Fruit fly (Drosophila melanogaster): Measurements from ENCODE around the gene AIF.
A peak's percentile ranks its signal among the peaks of the same experiment; 100 is the strongest.

AIF gene

DNA sequence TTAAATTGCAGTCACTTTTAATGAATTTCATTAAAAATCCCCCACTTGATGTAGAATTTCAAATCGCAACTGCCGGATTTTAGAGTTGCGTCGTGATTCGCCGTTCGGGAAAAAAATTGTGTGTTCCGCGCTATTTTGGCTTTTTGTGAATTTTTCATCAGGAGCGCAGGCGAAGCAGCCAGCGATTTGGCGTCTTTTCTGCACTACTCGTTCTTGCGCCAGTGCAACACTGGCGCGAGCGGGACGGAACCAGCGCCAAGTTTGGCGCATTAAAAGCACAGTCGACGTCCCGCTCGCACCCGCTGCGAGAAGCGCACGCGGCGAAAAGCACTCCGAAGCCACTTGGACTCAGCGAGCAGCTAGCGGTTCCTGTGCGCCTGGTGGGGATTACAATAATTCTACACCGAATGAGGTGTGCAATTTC is 41.8 kb downstream of the AIF start (continued):
- TF ChIP-seq CG31388 (GFP tag; optimal IDR thresholded peaks at IDR 0.05) = peak; percentile 17
- TF ChIP-seq scrt (GFP tag; optimal IDR thresholded peaks at IDR 0.05) = peak; percentile 37
- peak; percentile 33; the same call in 1 of the 3 replicates for TF ChIP-seq CG11093 (GFP tag; IDR thresholded peaks at IDR 0.05)
- peak; percentile 57 for TF ChIP-seq cwo (GFP tag; optimal IDR thresholded peaks at IDR 0.05)
- TF ChIP-seq CG1233 (GFP tag; optimal IDR thresholded peaks at IDR 0.05) = peak; percentile 28
- TF ChIP-seq CG11085 (GFP tag; IDR thresholded peaks at IDR 0.05) = no peak
- peak; percentile 6 for TF ChIP-seq CG12104 (GFP tag; optimal IDR thresholded peaks at IDR 0.05)
- no peak for TF ChIP-seq cas (GFP tag; IDR thresholded peaks at IDR 0.05)
- no peak for TF ChIP-seq zfh1 (GFP tag; IDR thresholded peaks at IDR 0.05)
- peak; percentile 40 for TF ChIP-seq pfk (GFP tag; optimal IDR thresholded peaks at IDR 0.05)
- peak; percentile 87 for TF ChIP-seq HmgZ (tag; optimal IDR thresholded peaks at IDR 0.05)
- TF ChIP-seq CG12659 (GFP tag; optimal IDR thresholded peaks at IDR 0.05) = peak; percentile 86
- peak; percentile 20 to 66 for TF ChIP-seq bsh (GFP tag; optimal IDR thresholded peaks at IDR 0.05)
- peak; percentile 26 for TF ChIP-seq lilli (GFP tag; optimal IDR thresholded peaks at IDR 0.05)
- TF ChIP-seq CG9817 (tag; optimal IDR thresholded peaks at IDR 0.05) = peak; percentile 11
- peak; percentile 17 for TF ChIP-seq CG17568 (GFP tag; optimal IDR thresholded peaks at IDR 0.05)
- peak; percentile 80 for TF ChIP-seq pb (GFP tag; optimal IDR thresholded peaks at IDR 0.05)
- no peak for TF ChIP-seq gt (GFP tag; IDR thresholded peaks at IDR 0.05)
- TF ChIP-seq Sry-β (GFP tag; optimal IDR thresholded peaks at IDR 0.05) = peak; percentile 69
- peak; percentile 55 for TF ChIP-seq BtbVII (GFP tag; optimal IDR thresholded peaks at IDR 0.05)
- TF ChIP-seq CG17829 (tag; optimal IDR thresholded peaks at IDR 0.05) = peak; percentile 33
- peak; percentile 21 for TF ChIP-seq CG8290 (GFP tag; optimal IDR thresholded peaks at IDR 0.05)
- TF ChIP-seq CG8290 (tag; optimal IDR thresholded peaks at IDR 0.05) = peak; percentile 42 to 80
- TF ChIP-seq CG14710 (tag; optimal IDR thresholded peaks at IDR 0.05) = peak; percentile 36
- TF ChIP-seq CG31365 (tag; optimal IDR thresholded peaks at IDR 0.05) = peak; percentile 52
- peak; percentile 67 for TF ChIP-seq stwl (tag; optimal IDR thresholded peaks at IDR 0.05)
- TF ChIP-seq CG15073 (GFP tag; optimal IDR thresholded peaks at IDR 0.05) = no peak
- TF ChIP-seq CG11247 (GFP tag; IDR thresholded peaks at IDR 0.05) = no peak
- peak; percentile 23 for TF ChIP-seq CG7839 (tag; optimal IDR thresholded peaks at IDR 0.05)
- TF ChIP-seq CG4328 (GFP tag; optimal IDR thresholded peaks at IDR 0.05) = peak; percentile 9
- no peak for TF ChIP-seq gem (tag; optimal IDR thresholded peaks at IDR 0.05)
- TF ChIP-seq D19A (tag; optimal IDR thresholded peaks at IDR 0.05) = peak; percentile 40
- peak; percentile 46 for TF ChIP-seq Meics (GFP tag; optimal IDR thresholded peaks at IDR 0.05)
- TF ChIP-seq CG10543 (GFP tag; optimal IDR thresholded peaks at IDR 0.05) = peak; percentile 96
- no peak for TF ChIP-seq br (optimal IDR thresholded peaks at IDR 0.05)
- TF ChIP-seq Jarid2 (GFP tag; optimal IDR thresholded peaks at IDR 0.05) = peak; percentile 3
- TF ChIP-seq dpn (GFP tag; optimal IDR thresholded peaks at IDR 0.05) = peak in 1 of 2 experiments; percentile 52
- TF ChIP-seq mam (GFP tag; optimal IDR thresholded peaks at IDR 0.05) = peak; percentile 37
- peak; percentile 17 for TF ChIP-seq CG9797 (GFP tag; optimal IDR thresholded peaks at IDR 0.05)
- peak; percentile 33 for TF ChIP-seq CG8388 (GFP tag; optimal IDR thresholded peaks at IDR 0.05)
- TF ChIP-seq twi (tag; optimal IDR thresholded peaks at IDR 0.05) = peak; percentile 26
- no peak for TF ChIP-seq CG10147 (GFP tag; optimal IDR thresholded peaks at IDR 0.05)
- peak; percentile 26 for TF ChIP-seq pho (GFP tag; optimal IDR thresholded peaks at IDR 0.05)
- TF ChIP-seq CG2129 (GFP tag; IDR thresholded peaks at IDR 0.05; ENCODE audit: partially characterized antibody) = no peak
- TF ChIP-seq vvl (GFP tag; IDR thresholded peaks at IDR 0.05) = no peak
- TF ChIP-seq tio (GFP tag; optimal IDR thresholded peaks at IDR 0.05) = no peak
- no peak for TF ChIP-seq insv (GFP tag; optimal IDR thresholded peaks at IDR 0.05)
- TF ChIP-seq ranshi (GFP tag; IDR thresholded peaks at IDR 0.05) = no peak
- no peak for TF ChIP-seq Dfd (GFP tag; optimal IDR thresholded peaks at IDR 0.05)
- TF ChIP-seq ttk (GFP tag; IDR thresholded peaks at IDR 0.05) = no peak
- peak; percentile 15 for TF ChIP-seq disco-r (GFP tag; optimal IDR thresholded peaks at IDR 0.05)
